Fruit fly (Drosophila melanogaster) whole organism, prepupa: ENCODE measurements around the gene CG46280.
A peak's percentile ranks its signal among the peaks of the same experiment; 100 is the strongest.

Source experiments
- CG15336 ChIP-seq: fragments of 200-800 bp; sonication (Bioruptor generic); IDR thresholded peaks from 2 replicates; pipeline ENCODE4 v1.3.6; 2022; ENCODE audit warnings: missing biosample characterization, missing genetic modification characterization
- CG6163 ChIP-seq: fragments of 200-800 bp; sonication (Bioruptor generic); IDR thresholded peaks from 3 replicates; pipeline ENCODE4 v1.3.6; 2022; ENCODE audit warnings: missing biosample characterization, missing genetic modification characterization
- Ets21C ChIP-seq: fragments of 200-800 bp; sonication (Bioruptor generic); optimal IDR thresholded peaks from 3 replicates; lab custom pipeline; 2016; ENCODE audit warnings: missing biosample characterization, missing genetic modification characterization
- Hr39 ChIP-seq: fragments of 200-800 bp; sonication (Bioruptor generic); optimal IDR thresholded peaks from 2 replicates; lab custom pipeline; 2016; ENCODE audit warnings: missing biosample characterization, missing genetic modification characterization
- Sox102F ChIP-seq: fragments of 200-800 bp; sonication (Bioruptor generic); optimal IDR thresholded peaks from 2 replicates; lab custom pipeline; 2016; ENCODE audit warnings: missing biosample characterization, mild to moderate bottlenecking, missing genetic modification characterization
- dac ChIP-seq: fragments of 200-800 bp; sonication (Bioruptor generic); optimal IDR thresholded peaks from 2 replicates; lab custom pipeline; 2017; ENCODE audit warnings: missing biosample characterization, mild to moderate bottlenecking, missing genetic modification characterization
- dsx ChIP-seq: fragments of 200-800 bp; optimal IDR thresholded peaks from 3 replicates; lab custom pipeline; 2019; ENCODE audit warnings: missing biosample characterization, mild to moderate bottlenecking, missing genetic modification characterization, moderate library complexity; ENCODE audit not compliant: poor library complexity, severe bottlenecking
- esn ChIP-seq: fragments of 200-800 bp; sonication (Bioruptor generic); optimal IDR thresholded peaks from 2 replicates; lab custom pipeline; 2016; ENCODE audit warnings: missing biosample characterization, mild to moderate bottlenecking, missing genetic modification characterization, moderate library complexity
- pdm3 ChIP-seq: fragments of 200-800 bp; sonication (Bioruptor generic); optimal IDR thresholded peaks from 3 replicates; lab custom pipeline; 2016; ENCODE audit warnings: missing biosample characterization, missing genetic modification characterization
- ss ChIP-seq, 2 experiments: fragments of 200-800 bp; sonication (Bioruptor generic); optimal IDR thresholded peaks; 2 replicates in 1 of 2; 3 replicates in 1 of 2; lab custom pipeline; 2017 to 2018; ENCODE audit warnings: mild to moderate bottlenecking in 2 of 2, missing biosample characterization in 2 of 2, missing genetic modification characterization in 2 of 2, moderate library complexity in 1 of 2
- svp ChIP-seq: fragments of 200-800 bp; sonication (Bioruptor generic); peaks from one replicate; lab custom pipeline; 2016; ENCODE audit warnings: missing biosample characterization, missing genetic modification characterization
- topi ChIP-seq: fragments of 200-800 bp; sonication (Bioruptor generic); optimal IDR thresholded peaks from 3 replicates; lab custom pipeline; 2016; ENCODE audit warnings: missing biosample characterization, missing genetic modification characterization

DNA sequence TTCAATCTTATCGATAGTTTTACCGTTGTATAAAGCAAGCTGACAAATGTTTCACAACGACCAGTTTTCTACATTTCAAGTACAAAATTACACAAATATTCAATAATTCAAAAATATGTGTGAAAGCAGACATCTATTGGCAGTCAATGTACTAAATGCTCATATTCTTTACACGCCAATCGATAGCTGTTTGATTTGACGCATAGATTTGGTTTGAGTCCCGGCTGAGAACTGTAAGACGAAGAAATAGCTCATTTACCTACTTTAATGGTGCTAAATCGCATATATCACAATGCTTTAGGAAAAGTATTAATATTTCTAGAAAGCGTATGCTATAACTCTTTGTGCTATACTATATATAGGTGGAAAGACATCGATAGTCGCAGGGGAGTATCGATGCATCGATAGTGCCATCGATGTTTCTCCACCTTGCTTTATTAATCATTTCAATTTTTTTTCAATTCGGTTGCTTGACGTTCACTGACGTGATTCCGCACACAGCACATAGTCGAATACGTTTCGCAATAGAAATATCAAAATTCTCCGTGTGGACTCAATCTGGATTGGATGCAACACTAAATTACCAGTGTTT lies 49.7 kb downstream of the CG46280 start, which contains the start of gene Paip2:
- TF ChIP-seq CG6163 (GFP tag; lab: Robert Waterston, UW) (no peak), Hr39 (GFP tag; lab: Kevin White, UChicago) (no peak), dsx (peak; percentile 19), dac (no peak), Sox102F (no peak), Ets21C (GFP tag; lab: Kevin White, UChicago) (no peak), ss (GFP tag; optimal IDR thresholded peaks at IDR 0.05; lab: Kevin White, UChicago) (no peak), svp (GFP tag; lab: Kevin White, UChicago) (peak; percentile 49), pdm3 (GFP tag; lab: Kevin White, UChicago) (no peak), esn (GFP tag; lab: Kevin White, UChicago) (no peak), CG15336 (GFP tag; lab: Robert Waterston, UW) (no peak), topi (peak; percentile 28)
